Worm (Caenorhabditis elegans): Measurements from ENCODE around the gene valv-1.
"Not testable (repeated sequence)": the region's sequence is repeated elsewhere in the genome, so short reads cannot be mapped to it uniquely, and the experiment has no call there.

- TF ChIP-seq ztf-29, ztf-23 (GFP tag; IDR thresholded peaks at IDR 0.05): not testable (repeated sequence)
- TF ChIP-seq flt-1 (GFP tag; IDR thresholded peaks at IDR 0.05), result 0 out of 2 replicates have a peak, but pooled peaks have one; percentile 37
These were observed 4.2 kb downstream of the valv-1 start for ce11 chrIV:7440985-7441384.
